Fruit fly (Drosophila melanogaster) whole organism, wandering third instar larva: ENCODE measurements around the gene CG13847.

ENCODE experiments used
- Hr78 ChIP-seq: fragments of >200 bp; optimal IDR thresholded peaks from 2 replicates; lab custom pipeline; 2017; ENCODE audit warnings: missing biosample characterization, missing genetic modification characterization
- Myc ChIP-seq: fragments of >200 bp; optimal IDR thresholded peaks from 2 replicates; lab custom pipeline; 2017
- fru ChIP-seq: fragments of 200-800 bp; sonication (Bioruptor generic); optimal IDR thresholded peaks from 3 replicates; lab custom pipeline; 2016; ENCODE audit warnings: missing biosample characterization, mild to moderate bottlenecking, missing genetic modification characterization
- lola ChIP-seq: fragments of >200 bp; optimal IDR thresholded peaks from 2 replicates; lab custom pipeline; 2017; ENCODE audit warnings: missing biosample characterization, missing genetic modification characterization
- psq ChIP-seq: fragments of 200-800 bp; sonication (Bioruptor generic); optimal IDR thresholded peaks from 3 replicates; lab custom pipeline; 2017; ENCODE audit warnings: missing biosample characterization, mild to moderate bottlenecking, missing genetic modification characterization, moderate library complexity

DNA sequence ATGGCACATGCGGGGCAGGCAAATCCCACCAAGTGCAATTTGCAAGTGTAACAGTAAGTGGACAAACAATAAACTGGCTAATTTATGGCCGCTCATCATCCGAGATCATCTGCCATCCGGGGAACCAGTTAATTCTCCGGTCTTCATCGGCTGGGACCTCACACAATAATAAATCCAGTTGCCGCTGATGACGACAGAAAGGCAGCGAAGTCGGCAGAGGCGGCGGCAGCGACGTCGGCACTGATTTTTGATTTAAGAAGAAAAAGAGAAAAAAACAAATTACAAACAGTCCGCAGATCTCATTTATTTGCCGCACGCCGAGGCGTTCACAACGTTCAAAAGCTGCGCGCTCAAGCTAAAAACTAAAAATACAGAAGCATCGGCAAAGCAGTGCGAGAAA is 33.6 kb downstream of the CG13847 start, which contains the start of gene CG13856:
- no peak for TF ChIP-seq Hr78 (GFP tag; lab: Kevin White, UChicago)
- no peak for TF ChIP-seq fru (GFP tag; lab: Kevin White, UChicago)
- TF ChIP-seq Myc (lab: Kevin White, UChicago): no peak
- TF ChIP-seq lola (GFP tag; lab: Kevin White, UChicago): no peak
- TF ChIP-seq psq (GFP tag; lab: Kevin White, UChicago): no peak
